Worm (Caenorhabditis elegans) whole organism, L3 larva: ENCODE results near the gene kars-1.

Source experiments
- R02D3.7 ChIP-seq: fragments of 150-350 bp; optimal IDR thresholded peaks from 2 replicates; lab custom pipeline; 2014; ENCODE audit warnings: missing biosample characterization, missing genetic modification characterization
- ZK546.5 ChIP-seq: sonication (generic microtip); optimal IDR thresholded peaks from 2 replicates; lab custom pipeline; 2017; ENCODE audit warnings: missing biosample characterization, missing genetic modification characterization
- ama-1 ChIP-seq: fragments of 150-350 bp; optimal IDR thresholded peaks from 2 replicates; lab custom pipeline; 2018
- ceh-28 ChIP-seq: fragments of 150-350 bp; optimal IDR thresholded peaks from 2 replicates; lab custom pipeline; 2014; ENCODE audit warnings: missing biosample characterization, missing genetic modification reagents, missing genetic modification characterization
- ceh-82 ChIP-seq: fragments of 150-350 bp; optimal IDR thresholded peaks from 2 replicates; lab custom pipeline; 2014; ENCODE audit warnings: missing biosample characterization, missing genetic modification characterization
- ceh-9 ChIP-seq: sonication (generic microtip); optimal IDR thresholded peaks from 2 replicates; lab custom pipeline; 2018; ENCODE audit warnings: missing biosample characterization, missing genetic modification characterization
- egl-27 ChIP-seq: sonication (generic microtip); optimal IDR thresholded peaks from 4 replicates; lab custom pipeline; 2017; ENCODE audit warnings: missing biosample characterization, missing genetic modification reagents, missing genetic modification characterization
- elt-1 ChIP-seq: fragments of 150-350 bp; optimal IDR thresholded peaks from 2 replicates; lab custom pipeline; 2014; ENCODE audit warnings: missing biosample characterization, missing genetic modification characterization
- elt-2 ChIP-seq: sonication (generic microtip); optimal IDR thresholded peaks from 2 replicates; lab custom pipeline; 2016; ENCODE audit warnings: missing genetic modification reagents, mild to moderate bottlenecking, missing genetic modification characterization, missing compliant biosample characterization
- fkh-2 ChIP-seq: fragments of 150-350 bp; optimal IDR thresholded peaks from 2 replicates; lab custom pipeline; 2014; ENCODE audit warnings: missing biosample characterization, missing genetic modification reagents, missing genetic modification characterization
- fos-1 ChIP-seq: fragments of 150-350 bp; optimal IDR thresholded peaks from 2 replicates; lab custom pipeline; 2014; ENCODE audit warnings: missing biosample characterization, missing genetic modification characterization
- lin-15B ChIP-seq: fragments of 150-350 bp; optimal IDR thresholded peaks from 2 replicates; lab custom pipeline; 2014; ENCODE audit warnings: missing biosample characterization, missing genetic modification characterization
- lin-39 ChIP-seq: fragments of 150-350 bp; optimal IDR thresholded peaks from 2 replicates; lab custom pipeline; 2018; ENCODE audit warnings: missing biosample characterization, missing genetic modification reagents, missing genetic modification characterization
- lsy-12 ChIP-seq: sonication (generic microtip); optimal IDR thresholded peaks from 2 replicates; lab custom pipeline; 2016; ENCODE audit warnings: mild to moderate bottlenecking, missing genetic modification characterization, missing compliant biosample characterization
- mdl-1 ChIP-seq: fragments of 150-350 bp; optimal IDR thresholded peaks from 2 replicates; lab custom pipeline; 2014; ENCODE audit warnings: missing biosample characterization, missing genetic modification characterization
- nfya-1 ChIP-seq: sonication (generic microtip); optimal IDR thresholded peaks from 2 replicates; lab custom pipeline; 2017; ENCODE audit warnings: missing genetic modification characterization, mild to moderate bottlenecking, missing compliant biosample characterization, antibody characterized with exemption, moderate library complexity; ENCODE audit not compliant: insufficient read depth
- nhr-11 ChIP-seq: fragments of 150-350 bp; optimal IDR thresholded peaks from 2 replicates; lab custom pipeline; 2014; ENCODE audit warnings: missing biosample characterization, missing genetic modification characterization
- nhr-23 ChIP-seq: fragments of 150-350 bp; optimal IDR thresholded peaks from 2 replicates; lab custom pipeline; 2014; ENCODE audit warnings: missing biosample characterization, missing genetic modification reagents, missing genetic modification characterization
- nhr-25 ChIP-seq: sonication (generic microtip); optimal IDR thresholded peaks from 2 replicates; lab custom pipeline; 2017; ENCODE audit warnings: missing biosample characterization, missing genetic modification characterization
- nhr-28 ChIP-seq: fragments of 150-350 bp; optimal IDR thresholded peaks from 2 replicates; lab custom pipeline; 2014; ENCODE audit warnings: missing biosample characterization, missing genetic modification characterization
- nhr-43 ChIP-seq: sonication (generic microtip); optimal IDR thresholded peaks from 2 replicates; lab custom pipeline; 2016; ENCODE audit warnings: mild to moderate bottlenecking, missing genetic modification characterization, missing compliant biosample characterization; ENCODE audit not compliant: poor library complexity, severe bottlenecking
- nhr-67 ChIP-seq: fragments of 150-350 bp; optimal IDR thresholded peaks from 2 replicates; lab custom pipeline; 2014; ENCODE audit warnings: missing biosample characterization, missing genetic modification characterization
- pha-4 ChIP-seq: fragments of 150-350 bp; optimal IDR thresholded peaks from 2 replicates; lab custom pipeline; 2014; ENCODE audit warnings: missing biosample characterization, missing genetic modification reagents, missing genetic modification characterization
- pqm-1 ChIP-seq: fragments of 150-350 bp; optimal IDR thresholded peaks from 2 replicates; lab custom pipeline; 2017; ENCODE audit warnings: missing biosample characterization, missing genetic modification characterization, inconsistent platforms
- snpc-4 ChIP-seq: fragments of 150-350 bp; optimal IDR thresholded peaks from 2 replicates; lab custom pipeline; 2014; ENCODE audit warnings: missing biosample characterization, missing genetic modification characterization
- tbx-2 ChIP-seq: sonication (generic microtip); optimal IDR thresholded peaks from 2 replicates; lab custom pipeline; 2016; ENCODE audit warnings: mild to moderate bottlenecking, missing genetic modification characterization, missing compliant biosample characterization
- ztf-11 ChIP-seq: fragments of 150-350 bp; optimal IDR thresholded peaks from 2 replicates; lab custom pipeline; 2014; ENCODE audit warnings: missing biosample characterization, missing genetic modification characterization
- ztf-4 ChIP-seq: fragments of 150-350 bp; optimal IDR thresholded peaks from 2 replicates; lab custom pipeline; 2014; ENCODE audit warnings: missing biosample characterization, missing genetic modification characterization

Gene kars-1

ce11 chrII:7103111-7103510 is 30.9 kb upstream of the kars-1 start:
- no peak for TF ChIP-seq ztf-4
- TF ChIP-seq nhr-67 (tag; lab: Kevin White, UChicago), result no peak
- no peak for TF ChIP-seq fos-1 (tag; lab: Kevin White, UChicago)
- no peak for TF ChIP-seq lsy-12 (tag; lab: Kevin White, UChicago)
- TF ChIP-seq nhr-11 (tag; lab: Kevin White, UChicago), result no peak
- no peak for TF ChIP-seq R02D3.7 (tag; lab: Kevin White, UChicago)
- TF ChIP-seq tbx-2 (tag; lab: Kevin White, UChicago), result no peak
- TF ChIP-seq ceh-9, result no peak
- no peak for TF ChIP-seq lin-15B
- no peak for TF ChIP-seq nhr-28 (tag; lab: Kevin White, UChicago)
- TF ChIP-seq nhr-43 (tag; lab: Kevin White, UChicago), result no peak
- no peak for TF ChIP-seq pqm-1 (tag; lab: Kevin White, UChicago)
- no peak for TF ChIP-seq elt-2
- TF ChIP-seq nfya-1 (tag; lab: Kevin White, UChicago), result no peak
- TF ChIP-seq fkh-2, result no peak
- no peak for TF ChIP-seq egl-27
- TF ChIP-seq snpc-4 (tag; lab: Kevin White, UChicago), result no peak
- TF ChIP-seq nhr-23 (tag; lab: Kevin White, UChicago), result no peak

DNA sequence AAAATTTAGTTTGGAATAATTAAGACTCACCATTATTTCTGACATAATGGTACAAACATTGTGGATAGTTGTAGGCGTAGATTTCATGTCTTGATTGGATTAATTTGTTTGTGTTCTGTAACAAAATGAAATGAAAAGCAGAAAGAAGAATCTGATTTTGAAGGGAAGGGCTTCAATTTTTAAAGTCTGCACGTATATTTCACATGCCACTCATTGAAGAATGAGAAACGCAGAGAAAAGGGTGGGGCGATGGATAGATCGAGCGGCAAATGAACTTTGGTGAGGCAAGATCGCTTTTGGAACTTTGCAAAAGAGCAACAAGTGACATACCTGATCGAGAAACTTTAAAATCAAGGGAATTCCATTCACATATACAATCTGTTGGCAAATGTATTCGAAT is 30.1 kb upstream of the kars-1 start:
- peak; percentile 6 for TF ChIP-seq lin-15B
- no peak for TF ChIP-seq ceh-9
- peak; percentile 2 for TF ChIP-seq nhr-25 (tag; lab: Kevin White, UChicago)

- no peak for TF ChIP-seq ZK546.5 (tag; lab: Kevin White, UChicago)
- TF ChIP-seq lsy-12 (tag; lab: Kevin White, UChicago), result peak; percentile 37
- no peak for TF ChIP-seq ceh-9
- peak; percentile 56 for TF ChIP-seq ama-1 (lab: Kevin White, UChicago)
- no peak for TF ChIP-seq pha-4 (tag; lab: Kevin White, UChicago)
These were observed 28.6 kb upstream of the kars-1 start, which contains the start of gene mmaa-1 for ce11 chrII:7100838-7101237. Gene mmaa-1 (minus strand): TSS chrII:7101165.

DNA sequence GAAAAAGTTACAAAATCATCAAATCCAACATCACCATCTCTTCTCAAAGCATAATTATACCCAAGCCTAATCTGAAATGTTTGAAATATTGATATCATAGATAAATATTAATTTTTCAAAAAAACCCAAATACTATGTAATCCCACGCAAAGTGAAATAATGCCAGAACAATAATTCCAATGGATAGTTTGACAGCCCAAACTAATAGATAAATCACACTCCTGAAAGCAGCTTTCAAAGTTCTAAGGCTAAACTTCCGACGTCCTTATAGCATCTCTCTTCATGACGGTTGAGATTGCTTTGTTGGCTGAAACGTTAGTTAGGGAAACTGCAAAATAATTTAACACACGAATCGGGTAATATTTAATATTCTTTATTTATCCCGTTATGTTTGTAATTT is 27.0 kb upstream of the kars-1 start:
- TF ChIP-seq ama-1 (lab: Kevin White, UChicago), result peak; percentile 30
- TF ChIP-seq nhr-28 (tag; lab: Kevin White, UChicago), result peak; percentile 32
- no peak for TF ChIP-seq mdl-1 (tag; lab: Kevin White, UChicago)

DNA sequence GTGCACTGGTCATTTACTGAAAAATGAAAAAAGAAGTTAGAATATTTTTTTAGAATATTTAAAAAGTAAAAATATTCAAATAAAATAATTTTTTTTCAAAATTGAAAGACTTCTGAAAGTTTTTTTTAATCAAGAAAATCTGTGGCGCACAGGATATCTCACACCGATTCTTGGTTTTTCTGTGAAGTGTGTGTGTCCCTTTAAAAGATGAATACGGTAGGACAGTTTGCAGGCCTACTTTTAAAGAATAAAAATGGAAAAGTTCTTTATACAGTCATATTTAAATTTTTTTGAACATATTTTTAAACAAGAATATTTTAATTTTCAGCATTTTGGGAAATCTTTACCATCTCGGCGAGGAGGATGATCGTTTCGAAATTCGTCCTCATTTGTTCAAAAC is 26.4 kb upstream of the kars-1 start, which contains the start of gene mct-5:
Gene mct-5, minus strand, starts transcription at position 16 of the 400 bp plus-strand sequence.
- TF ChIP-seq lin-15B, result no peak
- TF ChIP-seq ceh-28 (tag; lab: Kevin White, UChicago), result no peak
- TF ChIP-seq nhr-23 (tag; lab: Kevin White, UChicago), result no peak
- no peak for TF ChIP-seq fkh-2
- TF ChIP-seq lin-39 (tag; lab: Kevin White, UChicago), result no peak
- no peak for TF ChIP-seq nhr-11 (tag; lab: Kevin White, UChicago)
- TF ChIP-seq nhr-25 (tag; lab: Kevin White, UChicago), result no peak
- no peak for TF ChIP-seq mdl-1 (tag; lab: Kevin White, UChicago)

- TF ChIP-seq elt-1 (tag; lab: Kevin White, UChicago), result no peak
- no peak for TF ChIP-seq ztf-11 (tag; lab: Kevin White, UChicago)
These were observed 23.8 kb upstream of the kars-1 start for ce11 chrII:7095970-7096369.

- TF ChIP-seq nfya-1 (tag; lab: Kevin White, UChicago) (no peak), pha-4 (tag; lab: Kevin White, UChicago) (no peak), ceh-82 (tag; lab: Kevin White, UChicago) (no peak)
These were observed 21.2 kb upstream of the kars-1 start, which contains the start of gene T02G5.3 for ce11 chrII:7093339-7093821. Gene T02G5.3 (plus strand): TSS chrII:7093389.
